Worm (Caenorhabditis elegans) whole organism, L3 larva: ENCODE measurements around the gene mel-11.

ENCODE experiments used
- R02D3.7 ChIP-seq: fragments of 150-350 bp; optimal IDR thresholded peaks from 2 replicates; lab custom pipeline; 2014; ENCODE audit warnings: missing biosample characterization, missing genetic modification characterization
- aly-2 ChIP-seq: fragments of 150-350 bp; optimal IDR thresholded peaks from 2 replicates; lab custom pipeline; 2014; ENCODE audit warnings: missing biosample characterization, missing genetic modification characterization
- ama-1 ChIP-seq: fragments of 150-350 bp; optimal IDR thresholded peaks from 2 replicates; lab custom pipeline; 2018
- ceh-16 ChIP-seq: sonication (generic microtip); optimal IDR thresholded peaks from 2 replicates; lab custom pipeline; 2017; ENCODE audit warnings: missing biosample characterization, missing genetic modification characterization
- ceh-28 ChIP-seq: fragments of 150-350 bp; optimal IDR thresholded peaks from 2 replicates; lab custom pipeline; 2014; ENCODE audit warnings: missing biosample characterization, missing genetic modification reagents, missing genetic modification characterization
- ceh-82 ChIP-seq: fragments of 150-350 bp; optimal IDR thresholded peaks from 2 replicates; lab custom pipeline; 2014; ENCODE audit warnings: missing biosample characterization, missing genetic modification characterization
- ceh-9 ChIP-seq: sonication (generic microtip); optimal IDR thresholded peaks from 2 replicates; lab custom pipeline; 2018; ENCODE audit warnings: missing biosample characterization, missing genetic modification characterization
- daf-12 ChIP-seq: fragments of 150-350 bp; optimal IDR thresholded peaks from 2 replicates; lab custom pipeline; 2014; ENCODE audit warnings: missing biosample characterization, missing genetic modification reagents, missing genetic modification characterization
- egl-5 ChIP-seq: fragments of 150-350 bp; optimal IDR thresholded peaks from 2 replicates; lab custom pipeline; 2017; ENCODE audit warnings: missing biosample characterization, missing genetic modification reagents, missing genetic modification characterization, inconsistent platforms
- elt-1 ChIP-seq: fragments of 150-350 bp; optimal IDR thresholded peaks from 2 replicates; lab custom pipeline; 2014; ENCODE audit warnings: missing biosample characterization, missing genetic modification characterization
- elt-2 ChIP-seq: sonication (generic microtip); optimal IDR thresholded peaks from 2 replicates; lab custom pipeline; 2016; ENCODE audit warnings: missing genetic modification reagents, mild to moderate bottlenecking, missing genetic modification characterization, missing compliant biosample characterization
- elt-3 ChIP-seq, 3 experiments: fragments of 150-350 bp in 1 of 3; sonication (generic microtip) in 2 of 3; optimal IDR thresholded peaks; 2 replicates in 2 of 3; 4 replicates in 1 of 3; lab custom pipeline; 2014 to 2017; ENCODE audit warnings: missing biosample characterization in 3 of 3, missing genetic modification characterization in 3 of 3
- fkh-10 ChIP-seq: sonication (generic microtip); optimal IDR thresholded peaks from 2 replicates; lab custom pipeline; 2017; ENCODE audit warnings: missing biosample characterization, missing genetic modification reagents, missing genetic modification characterization
- fkh-2 ChIP-seq: fragments of 150-350 bp; optimal IDR thresholded peaks from 2 replicates; lab custom pipeline; 2014; ENCODE audit warnings: missing biosample characterization, missing genetic modification reagents, missing genetic modification characterization
- fos-1 ChIP-seq: fragments of 150-350 bp; optimal IDR thresholded peaks from 2 replicates; lab custom pipeline; 2014; ENCODE audit warnings: missing biosample characterization, missing genetic modification characterization
- hmg-11 ChIP-seq: sonication (generic microtip); optimal IDR thresholded peaks from 2 replicates; lab custom pipeline; 2016; ENCODE audit warnings: missing genetic modification characterization, missing compliant biosample characterization
- jun-1 ChIP-seq: fragments of 150-350 bp; optimal IDR thresholded peaks from 2 replicates; lab custom pipeline; 2014; ENCODE audit warnings: missing biosample characterization, missing genetic modification reagents, missing genetic modification characterization
- lin-39 ChIP-seq: fragments of 150-350 bp; optimal IDR thresholded peaks from 2 replicates; lab custom pipeline; 2018; ENCODE audit warnings: missing biosample characterization, missing genetic modification reagents, missing genetic modification characterization
- mml-1 ChIP-seq: fragments of 150-350 bp; sonication (generic microtip); optimal IDR thresholded peaks from 3 replicates; lab custom pipeline; 2014; ENCODE audit warnings: missing biosample characterization, missing genetic modification characterization
- nhr-11 ChIP-seq: fragments of 150-350 bp; optimal IDR thresholded peaks from 2 replicates; lab custom pipeline; 2014; ENCODE audit warnings: missing biosample characterization, missing genetic modification characterization
- nhr-12 ChIP-seq: fragments of 150-350 bp; optimal IDR thresholded peaks from 2 replicates; lab custom pipeline; 2014; ENCODE audit warnings: missing biosample characterization, missing genetic modification characterization
- nhr-23 ChIP-seq: fragments of 150-350 bp; optimal IDR thresholded peaks from 2 replicates; lab custom pipeline; 2014; ENCODE audit warnings: missing biosample characterization, missing genetic modification reagents, missing genetic modification characterization
- nhr-237 ChIP-seq: fragments of 150-350 bp; optimal IDR thresholded peaks from 2 replicates; lab custom pipeline; 2014; ENCODE audit warnings: missing biosample characterization, missing genetic modification characterization
- nhr-28 ChIP-seq: fragments of 150-350 bp; optimal IDR thresholded peaks from 2 replicates; lab custom pipeline; 2014; ENCODE audit warnings: missing biosample characterization, missing genetic modification characterization
- nhr-67 ChIP-seq: fragments of 150-350 bp; optimal IDR thresholded peaks from 2 replicates; lab custom pipeline; 2014; ENCODE audit warnings: missing biosample characterization, missing genetic modification characterization
- nhr-76 ChIP-seq: fragments of 150-350 bp; sonication (generic microtip); optimal IDR thresholded peaks from 5 replicates; lab custom pipeline; 2014; ENCODE audit warnings: missing biosample characterization, missing genetic modification characterization
- nhr-77 ChIP-seq: fragments of 150-350 bp; optimal IDR thresholded peaks from 2 replicates; lab custom pipeline; 2014; ENCODE audit warnings: missing biosample characterization, missing genetic modification characterization
- pha-4 ChIP-seq: fragments of 150-350 bp; optimal IDR thresholded peaks from 2 replicates; lab custom pipeline; 2014; ENCODE audit warnings: missing biosample characterization, missing genetic modification reagents, missing genetic modification characterization
- pqm-1 ChIP-seq: fragments of 150-350 bp; optimal IDR thresholded peaks from 2 replicates; lab custom pipeline; 2017; ENCODE audit warnings: missing biosample characterization, missing genetic modification characterization, inconsistent platforms
- tbx-2 ChIP-seq: sonication (generic microtip); optimal IDR thresholded peaks from 2 replicates; lab custom pipeline; 2016; ENCODE audit warnings: mild to moderate bottlenecking, missing genetic modification characterization, missing compliant biosample characterization
- unc-39 ChIP-seq: sonication (generic microtip); optimal IDR thresholded peaks from 4 replicates; lab custom pipeline; 2017; ENCODE audit warnings: missing biosample characterization, missing genetic modification characterization
- zag-1 ChIP-seq: fragments of 150-350 bp; optimal IDR thresholded peaks from 2 replicates; lab custom pipeline; 2014; ENCODE audit warnings: missing biosample characterization, missing genetic modification characterization
- ztf-11 ChIP-seq: fragments of 150-350 bp; optimal IDR thresholded peaks from 2 replicates; lab custom pipeline; 2014; ENCODE audit warnings: missing biosample characterization, missing genetic modification characterization

The mel-11 gene

ce11 chrII:9369394-9369793 lies 11.1 kb downstream of the mel-11 start:
- TF ChIP-seq ceh-28 (tag; lab: Kevin White, UChicago) (peak; percentile 65), fkh-2 (tag; lab: Kevin White, UChicago) (no peak)

ce11 chrII:9372393-9372792 lies 14.1 kb downstream of the mel-11 start, which contains the start of gene C06C3.3:
Gene C06C3.3, minus strand, starts transcription at chrII:9372493.
- TF ChIP-seq ceh-82 (tag; lab: Kevin White, UChicago): no peak
- no peak for TF ChIP-seq ama-1 (lab: Kevin White, UChicago)
- TF ChIP-seq nhr-23 (tag; lab: Kevin White, UChicago): no peak
- TF ChIP-seq fos-1 (tag; lab: Kevin White, UChicago): no peak
- no peak for TF ChIP-seq mml-1 (tag; lab: Kevin White, UChicago)
- TF ChIP-seq jun-1 (tag; lab: Kevin White, UChicago): no peak
- TF ChIP-seq ceh-9 (tag; lab: Kevin White, UChicago): no peak

DNA sequence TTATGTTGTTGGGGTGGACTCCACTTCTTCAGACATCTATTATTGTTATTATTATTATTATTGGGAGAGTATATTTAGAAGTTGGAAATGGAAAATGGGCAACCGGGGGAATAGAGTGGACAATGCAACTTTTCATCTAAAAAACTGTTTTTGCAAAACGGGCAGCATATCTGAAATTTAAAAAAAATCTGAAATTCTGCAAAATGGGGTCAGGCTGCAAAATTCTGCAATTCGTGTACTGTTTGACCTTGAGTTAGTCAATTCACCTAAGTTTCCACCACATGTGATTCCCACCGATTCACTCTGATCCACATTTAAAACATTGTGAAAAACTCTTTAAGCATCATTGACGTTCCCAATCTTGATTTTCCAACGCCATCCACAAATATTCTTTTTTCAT lies 14.7 kb downstream of the mel-11 start, which contains the start of gene C06C3.4:
C06C3.4 (plus strand) TSS at position 301 of the 400 bp plus-strand sequence.
- TF ChIP-seq tbx-2 (tag; lab: Kevin White, UChicago) (no peak), nhr-28 (tag; lab: Kevin White, UChicago) (no peak), nhr-77 (tag; lab: Kevin White, UChicago) (no peak), ztf-11 (tag; lab: Kevin White, UChicago) (no peak), elt-3 (tag; optimal IDR thresholded peaks at IDR 0.05; lab: Kevin White, UChicago) (no peak), elt-1 (tag; lab: Kevin White, UChicago) (no peak), nhr-12 (no peak)

DNA sequence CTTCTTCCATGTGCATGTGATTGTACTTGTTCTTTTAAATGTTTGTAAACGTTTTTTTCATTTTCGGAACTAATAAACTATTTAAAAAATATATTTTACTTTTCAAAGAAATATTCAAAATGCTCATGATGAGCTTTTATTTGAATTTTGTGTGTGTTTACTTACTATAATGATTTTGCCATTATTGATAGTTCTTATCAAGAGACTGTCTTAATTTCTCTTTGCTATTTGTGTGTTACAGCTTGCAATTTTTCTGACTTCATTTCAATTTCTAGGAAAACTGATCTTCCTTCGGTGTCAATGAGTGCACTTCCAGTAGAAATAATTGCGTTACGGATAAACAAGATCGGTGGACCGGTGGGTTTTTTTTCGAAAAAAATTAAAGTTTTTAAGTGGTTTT lies 16.5 kb downstream of the mel-11 start, which contains the start of gene C06C3.12:
C06C3.12 (plus strand) TSS at position 301 of the 400 bp plus-strand sequence.
- TF ChIP-seq aly-2 (tag; lab: Kevin White, UChicago) (no peak), nhr-28 (tag; lab: Kevin White, UChicago) (no peak), elt-2 (peak; percentile 1), mml-1 (tag; lab: Kevin White, UChicago) (no peak), R02D3.7 (no peak)

DNA sequence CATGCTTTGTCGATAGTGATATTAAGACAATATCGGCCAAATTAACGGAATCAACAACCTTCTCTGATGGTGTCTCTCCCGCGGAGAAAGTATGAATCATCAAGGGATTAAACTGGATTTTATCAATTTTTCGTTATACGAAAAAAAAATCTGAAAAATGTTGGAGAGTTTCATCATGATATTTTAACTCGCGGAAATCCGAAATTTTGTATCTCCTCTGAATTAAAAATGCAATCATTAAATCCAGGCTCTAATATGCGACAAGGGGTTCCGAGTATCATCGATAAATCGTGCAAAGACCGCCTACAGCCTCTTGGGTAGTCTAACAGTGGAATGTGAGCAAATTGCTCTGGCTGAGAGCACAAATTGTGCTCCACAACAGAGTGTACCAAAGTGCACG lies 18.8 kb downstream of the mel-11 start, which contains the start of gene C06C3.10:
C06C3.10 (minus strand) TSS at position 101 of the 400 bp plus-strand sequence.
- TF ChIP-seq ceh-82 (tag; lab: Kevin White, UChicago) (no peak), elt-1 (tag; lab: Kevin White, UChicago) (no peak), lin-39 (tag; lab: Kevin White, UChicago) (no peak), nhr-76 (no peak), ceh-9 (tag; lab: Kevin White, UChicago) (no peak), jun-1 (tag; lab: Kevin White, UChicago) (no peak), ama-1 (lab: Kevin White, UChicago) (no peak), unc-39 (no peak), nhr-11 (tag; lab: Kevin White, UChicago) (no peak), nhr-28 (tag; lab: Kevin White, UChicago) (no peak)

- TF ChIP-seq elt-2 (peak; percentile 38), pha-4 (tag; lab: Kevin White, UChicago) (peak; percentile 59), nhr-11 (tag; lab: Kevin White, UChicago) (no peak)
Observed at ce11 chrII:9378174-9378573, 19.8 kb downstream of the mel-11 start.

DNA sequence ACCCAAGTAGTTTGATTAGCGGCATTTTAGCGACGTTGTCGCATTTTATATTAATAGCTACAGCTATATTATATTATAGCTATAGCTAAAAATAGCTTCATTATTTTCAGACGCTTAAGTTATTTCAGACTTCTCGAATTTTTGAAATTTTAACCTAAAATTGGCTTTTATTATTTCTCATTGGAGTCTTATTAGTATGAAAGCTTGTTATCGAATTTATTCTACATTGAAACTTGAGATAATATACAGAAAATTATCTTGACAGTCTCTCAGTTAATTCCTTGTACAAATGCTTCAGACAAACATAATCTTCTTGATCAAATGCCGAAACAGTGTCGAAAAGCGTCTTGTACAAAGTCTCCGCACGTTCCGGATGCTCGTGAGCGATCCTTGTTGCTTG lies 21.5 kb downstream of the mel-11 start, which contains the start of gene srh-48:
srh-48 (plus strand) TSS at position 301 of the 400 bp plus-strand sequence.
- TF ChIP-seq zag-1 (tag; lab: Kevin White, UChicago): no peak
- no peak for TF ChIP-seq nhr-67 (tag; lab: Kevin White, UChicago)
- TF ChIP-seq tbx-2 (tag; lab: Kevin White, UChicago): no peak
- TF ChIP-seq egl-5 (tag; lab: Kevin White, UChicago): no peak
- TF ChIP-seq ceh-16 (tag; lab: Kevin White, UChicago): no peak
- no peak for TF ChIP-seq elt-1 (tag; lab: Kevin White, UChicago)
- no peak for TF ChIP-seq elt-2
- no peak for TF ChIP-seq pqm-1 (tag; lab: Kevin White, UChicago)
- no peak for TF ChIP-seq fkh-2 (tag; lab: Kevin White, UChicago)
- no peak for TF ChIP-seq ceh-28 (tag; lab: Kevin White, UChicago)
- no peak for TF ChIP-seq fkh-10 (GFP tag; lab: Kevin White, UChicago)
- TF ChIP-seq hmg-11 (tag; lab: Kevin White, UChicago): no peak
- no peak for TF ChIP-seq nhr-237
- TF ChIP-seq daf-12 (tag; lab: Kevin White, UChicago): no peak
- TF ChIP-seq elt-3 (tag; optimal IDR thresholded peaks at IDR 0.05; lab: Kevin White, UChicago): no peak
